Worm (Caenorhabditis elegans): Measurements from ENCODE around the gene F31B12.3.

ce11 chrX:10821160-10821559, 749 bp upstream of the F31B12.3 start:
- TF ChIP-seq tab-1 (GFP tag; IDR thresholded peaks at IDR 0.05), result no peak; the same call in 1 of the 2 replicates
- peak; percentile 58; the same call in 1 of the 2 replicates for TF ChIP-seq klf-2 (GFP tag; conservative IDR thresholded peaks at IDR 0.05)
- peak; percentile 72; the same call in 1 of the 2 replicates for TF ChIP-seq T22C8.4 (GFP tag; IDR thresholded peaks at IDR 0.05)
- peak; percentile 11 for TF ChIP-seq cog-1 (tag; optimal IDR thresholded peaks at IDR 0.05)
- TF ChIP-seq flt-1 (GFP tag; IDR thresholded peaks at IDR 0.05), result peak; percentile 85
